Fruit fly (Drosophila melanogaster) whole organism, wandering third instar larva: ENCODE data around the gene CG5455.

Experiments
- Abd-B ChIP-seq: fragments of >200 bp; optimal IDR thresholded peaks from 2 replicates; lab custom pipeline; 2017; ENCODE audit warnings: missing biosample characterization, missing genetic modification characterization
- Hr78 ChIP-seq: fragments of >200 bp; optimal IDR thresholded peaks from 2 replicates; lab custom pipeline; 2017; ENCODE audit warnings: missing biosample characterization, missing genetic modification characterization
- OdsH ChIP-seq: fragments of 200-800 bp; sonication (Bioruptor generic); optimal IDR thresholded peaks from 2 replicates; lab custom pipeline; 2016; ENCODE audit warnings: missing biosample characterization, mild to moderate bottlenecking, missing genetic modification characterization
- Vsx2 ChIP-seq: fragments of 200-300, 225-300 bp; sonication (Bioruptor generic); optimal IDR thresholded peaks from 2 replicates; lab custom pipeline; 2018; ENCODE audit warnings: missing biosample characterization, missing genetic modification characterization; ENCODE audit not compliant: partially characterized antibody
- brk ChIP-seq: fragments of 200-800 bp; sonication (Bioruptor generic); optimal IDR thresholded peaks from 2 replicates; lab custom pipeline; 2016; ENCODE audit warnings: missing biosample characterization, mild to moderate bottlenecking, missing genetic modification characterization
- dl ChIP-seq, 2 experiments: fragments of 175-275, 200-275 bp in 1 of 2; fragments of 200-275 bp in 1 of 2; sonication (Bioruptor generic); optimal IDR thresholded peaks; lab custom pipeline; 2018; ENCODE audit warnings: mild to moderate bottlenecking in 2 of 2, missing biosample characterization in 2 of 2, missing genetic modification characterization in 2 of 2, moderate library complexity in 2 of 2; ENCODE audit not compliant: partially characterized antibody in 2 of 2, insufficient read depth in 1 of 2
- ey ChIP-seq: fragments of 200-800 bp; sonication (Bioruptor generic); optimal IDR thresholded peaks from 2 replicates; lab custom pipeline; 2016; ENCODE audit warnings: missing biosample characterization, missing genetic modification characterization
- h ChIP-seq: fragments of 200-800 bp; sonication (Bioruptor generic); optimal IDR thresholded peaks from 3 replicates; lab custom pipeline; 2016; ENCODE audit warnings: missing biosample characterization, mild to moderate bottlenecking, missing genetic modification characterization
- jim ChIP-seq: fragments of 175-275, 200-325 bp; sonication (Bioruptor generic); optimal IDR thresholded peaks from 2 replicates; lab custom pipeline; 2016; ENCODE audit warnings: missing biosample characterization, mild to moderate bottlenecking, missing genetic modification characterization
- sv ChIP-seq: fragments of 200-800 bp; sonication (Bioruptor generic); optimal IDR thresholded peaks from 3 replicates; lab custom pipeline; 2016; ENCODE audit warnings: missing biosample characterization, missing genetic modification characterization

dm6 chr3R:26436540-26436939 is 24.8 kb upstream of the CG5455 start:
- TF ChIP-seq Vsx2, result no peak
- peak; percentile 59 for TF ChIP-seq OdsH (GFP tag; lab: Kevin White, UChicago)
- peak; percentile 1 for TF ChIP-seq sv
- no peak for TF ChIP-seq Hr78 (GFP tag; lab: Kevin White, UChicago)
- TF ChIP-seq Abd-B, result no peak
- TF ChIP-seq h, result peak; percentile 68
- peak; percentile 60 for TF ChIP-seq ey (GFP tag; lab: Kevin White, UChicago)
- TF ChIP-seq dl (GFP tag; optimal IDR thresholded peaks at IDR 0.05; lab: Kevin White, UChicago; ENCODE audit: insufficient read depth in 1 of 2, partially characterized antibody in 2 of 2), result no peak
- TF ChIP-seq jim, result no peak
- peak; percentile 45 for TF ChIP-seq brk (GFP tag; lab: Kevin White, UChicago)
